Worm (Caenorhabditis elegans) whole organism, mixed stage, embryonic: ENCODE data around the gene spsb-2.

Source experiments
- lin-32 ChIP-seq: fragments of 200-800 bp; sonication (Bioruptor generic); optimal IDR thresholded peaks from 2 replicates; lab custom pipeline; 2018; ENCODE audit warnings: mild to moderate bottlenecking, missing genetic modification characterization, missing compliant biosample characterization
- nhr-28 ChIP-seq: fragments of 150-350 bp; optimal IDR thresholded peaks from 2 replicates; lab custom pipeline; 2014; ENCODE audit warnings: missing biosample characterization, missing genetic modification characterization
- sptf-1 ChIP-seq: sonication (generic microtip); optimal IDR thresholded peaks from 2 replicates; lab custom pipeline; 2017; ENCODE audit warnings: mild to moderate bottlenecking, missing genetic modification characterization, moderate library complexity, missing compliant biosample characterization
- ztf-11 ChIP-seq: fragments of 150-350 bp; optimal IDR thresholded peaks from 2 replicates; lab custom pipeline; 2014; ENCODE audit warnings: missing biosample characterization, missing genetic modification characterization

ce11 chrII:15219033-15219432, 11.1 kb upstream of the spsb-2 start:
- TF ChIP-seq ztf-11 (tag; lab: Kevin White, UChicago) (no peak), lin-32 (GFP tag; lab: Kevin White, UChicago) (no peak), nhr-28 (tag; lab: Kevin White, UChicago) (no peak), sptf-1 (tag; lab: Kevin White, UChicago) (no peak)
